Fruit fly (Drosophila melanogaster): ENCODE results near the gene ppk28.

ppk28 gene

DNA sequence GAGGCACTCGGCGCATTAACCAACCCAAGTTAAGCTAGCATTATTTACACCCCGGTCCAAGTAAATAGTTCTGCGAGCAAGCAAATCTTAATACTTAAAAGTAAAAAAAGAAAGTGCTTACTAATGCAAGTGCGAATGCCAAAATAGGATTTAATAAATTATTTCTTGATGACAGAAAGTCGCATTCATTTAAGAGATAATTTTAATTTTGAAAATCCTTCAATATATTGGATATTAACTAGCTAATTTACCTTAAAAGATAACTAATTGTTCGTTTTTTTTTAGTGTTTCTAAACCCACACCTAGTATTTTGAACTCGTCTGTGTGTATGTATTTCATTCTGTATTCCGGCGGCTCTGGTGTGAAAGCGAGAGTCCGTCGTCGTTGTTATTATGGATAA is 48.9 kb downstream of the ppk28 start (continued):
- TF ChIP-seq CG12391 (tag; optimal IDR thresholded peaks at IDR 0.05) (peak; percentile 56), CG17912 (GFP tag; optimal IDR thresholded peaks at IDR 0.05) (no peak), CG30403 (GFP tag; optimal IDR thresholded peaks at IDR 0.05) (peak; percentile 65), Xbp1 (GFP tag; optimal IDR thresholded peaks at IDR 0.05) (peak; percentile 47), unpg (GFP tag; optimal IDR thresholded peaks at IDR 0.05) (peak; percentile 73), CG6683 (GFP tag; optimal IDR thresholded peaks at IDR 0.05) (peak; percentile 6), CG1233 (GFP tag; optimal IDR thresholded peaks at IDR 0.05) (peak; percentile 49), bcd (GFP tag; optimal IDR thresholded peaks at IDR 0.05) (peak; percentile 54), ranshi (GFP tag; IDR thresholded peaks at IDR 0.05) (0 out of 2 replicates have a peak, but pooled peaks have one; percentile 10), scrt (GFP tag; optimal IDR thresholded peaks at IDR 0.05) (peak; percentile 7), CTCF (GFP tag; optimal IDR thresholded peaks at IDR 0.05) (peak; percentile 35), ATbp (GFP tag; optimal IDR thresholded peaks at IDR 0.05) (peak; percentile 60), E2f2 (GFP tag; IDR thresholded peaks at IDR 0.05) (peak; percentile 18; the same call in 1 of the 2 replicates), gem (tag; optimal IDR thresholded peaks at IDR 0.05) (peak; percentile 77), CG2120 (GFP tag; optimal IDR thresholded peaks at IDR 0.05) (peak; percentile 30), HmgD (GFP tag; optimal IDR thresholded peaks at IDR 0.05) (no peak), prd (optimal IDR thresholded peaks at IDR 0.05) (no peak), prd (GFP tag; IDR thresholded peaks at IDR 0.05) (peak; percentile 42; the same call in 2 of the 3 replicates), Atf6 (GFP tag; IDR thresholded peaks at IDR 0.05) (no peak; the same call in 1 of the 2 replicates), Hr51 (GFP tag; optimal IDR thresholded peaks at IDR 0.05) (peak in 1 of 2 experiments; percentile 80), CG1529 (GFP tag; optimal IDR thresholded peaks at IDR 0.05) (peak; percentile 43), Dad (GFP tag; optimal IDR thresholded peaks at IDR 0.05) (no peak), tio (GFP tag; optimal IDR thresholded peaks at IDR 0.05) (peak; percentile 28), CG13296 (GFP tag; optimal IDR thresholded peaks at IDR 0.05) (peak; percentile 62), gcm (GFP tag; optimal IDR thresholded peaks at IDR 0.05) (peak; percentile 41), CG17829 (tag; optimal IDR thresholded peaks at IDR 0.05) (peak; percentile 23), Abd-B (GFP tag; optimal IDR thresholded peaks at IDR 0.05) (peak; percentile 43), CG2202 (tag; optimal IDR thresholded peaks at IDR 0.05) (no peak), Hmr (GFP tag; optimal IDR thresholded peaks at IDR 0.05) (peak; percentile 39), Dip3 (GFP tag; optimal IDR thresholded peaks at IDR 0.05) (peak; percentile 2), HLH3B (GFP tag; IDR thresholded peaks at IDR 0.05) (peak; percentile 61), slbo (GFP tag; IDR thresholded peaks at IDR 0.05) (peak; percentile 38; the same call in 1 of the 2 replicates), CG4328 (GFP tag; optimal IDR thresholded peaks at IDR 0.05) (peak; percentile 12), CG6254 (GFP tag; optimal IDR thresholded peaks at IDR 0.05) (peak; percentile 3), Asciz (GFP tag; optimal IDR thresholded peaks at IDR 0.05) (peak; percentile 69), Rfx (GFP tag; IDR thresholded peaks at IDR 0.05) (peak; percentile 32; the same call in 1 of the 2 replicates), CG11695 (GFP tag; IDR thresholded peaks at IDR 0.05) (peak; percentile 77), CG33213 (GFP tag; optimal IDR thresholded peaks at IDR 0.05) (no peak), CoRest (tag; optimal IDR thresholded peaks at IDR 0.05) (peak; percentile 71), CG7556 (GFP tag; optimal IDR thresholded peaks at IDR 0.05) (peak; percentile 68), Taf1 (GFP tag; IDR thresholded peaks at IDR 0.05) (no peak), eyg (GFP tag; optimal IDR thresholded peaks at IDR 0.05) (no peak), eve (GFP tag; optimal IDR thresholded peaks at IDR 0.05) (peak in 1 of 2 experiments; percentile 69), az2 (GFP tag; optimal IDR thresholded peaks at IDR 0.05) (peak; percentile 35), CG31441 (GFP tag; IDR thresholded peaks at IDR 0.05) (peak; percentile 77), mam (GFP tag; optimal IDR thresholded peaks at IDR 0.05) (peak; percentile 16), Bteb2 (GFP tag; optimal IDR thresholded peaks at IDR 0.05) (peak; percentile 7), CG13894 (tag; optimal IDR thresholded peaks at IDR 0.05) (no peak), Oli (tag; optimal IDR thresholded peaks at IDR 0.05) (peak; percentile 75), CG9727 (GFP tag; optimal IDR thresholded peaks at IDR 0.05) (peak; percentile 41), CG1602 (GFP tag; optimal IDR thresholded peaks at IDR 0.05) (peak; percentile 9)

All from whole organism, embryonic.